Worm (Caenorhabditis elegans): Measurements from ENCODE around the gene nhr-130.

ce11 chrV:503728-504127 is 20.6 kb upstream of the nhr-130 start, which contains the start of gene srlf-35:
- TF ChIP-seq flt-1 (GFP tag; IDR thresholded peaks at IDR 0.05) (no peak), ets-7 (tag; optimal IDR thresholded peaks at IDR 0.05) (no peak), B0310.2 (tag; optimal IDR thresholded peaks at IDR 0.05) (no peak)

Measured in whole organism, early embryonic.